Worm (Caenorhabditis elegans) whole organism, L1 larva: ENCODE measurements around the gene R144.6.

ENCODE experiments used
- C04F5.9 ChIP-seq: sonication (generic microtip); optimal IDR thresholded peaks from 2 replicates; lab custom pipeline; 2016; ENCODE audit warnings: missing genetic modification characterization, missing compliant biosample characterization
- C16A3.4 ChIP-seq: fragments of 150-350 bp; optimal IDR thresholded peaks from 2 replicates; lab custom pipeline; 2014; ENCODE audit warnings: missing biosample characterization, missing genetic modification characterization
- C34B4.2 ChIP-seq: sonication (generic microtip); optimal IDR thresholded peaks from 2 replicates; lab custom pipeline; 2017; ENCODE audit warnings: mild to moderate bottlenecking, missing genetic modification characterization, missing compliant biosample characterization
- aly-2 ChIP-seq: fragments of 150-350 bp; optimal IDR thresholded peaks from 2 replicates; lab custom pipeline; 2014; ENCODE audit warnings: missing biosample characterization, missing genetic modification characterization
- ceh-8 ChIP-seq: fragments of 200-800 bp; sonication (Bioruptor generic); optimal IDR thresholded peaks from 2 replicates; lab custom pipeline; 2018; ENCODE audit warnings: mild to moderate bottlenecking, missing genetic modification characterization, moderate library complexity, missing compliant biosample characterization
- ceh-88 ChIP-seq: fragments of 200-800 bp; sonication (Bioruptor generic); IDR thresholded peaks from 2 replicates; pipeline ENCODE4 v1.3.6; 2022; ENCODE audit warnings: missing genetic modification characterization, missing compliant biosample characterization
- dpl-1 ChIP-seq, 3 experiments: fragments of 150-350 bp in 2 of 3; sonication (generic microtip) in 1 of 3; optimal IDR thresholded peaks; 2 replicates each; lab custom pipeline; 2014 to 2017; ENCODE audit warnings: missing biosample characterization in 3 of 3, missing genetic modification characterization in 3 of 3, missing genetic modification reagents in 3 of 3
- dsc-1 ChIP-seq: sonication (generic microtip); optimal IDR thresholded peaks from 2 replicates; lab custom pipeline; 2016; ENCODE audit warnings: mild to moderate bottlenecking, missing genetic modification characterization, missing compliant biosample characterization
- efl-1 ChIP-seq, 4 experiments: fragments of 150-350 bp; optimal IDR thresholded peaks in 3 of 4; peaks in 1 of 4; 1 replicate in 1 of 4; 2 replicates in 3 of 4; lab custom pipeline; 2014; ENCODE audit warnings: missing biosample characterization in 2 of 4, missing genetic modification characterization in 2 of 4, missing genetic modification reagents in 2 of 4
- efl-3 ChIP-seq: fragments of 200-800 bp; sonication (Bioruptor generic); optimal IDR thresholded peaks from 2 replicates; lab custom pipeline; 2018; ENCODE audit warnings: mild to moderate bottlenecking, missing genetic modification characterization, missing compliant biosample characterization
- egl-13 ChIP-seq: sonication (generic microtip); optimal IDR thresholded peaks from 2 replicates; lab custom pipeline; 2016; ENCODE audit warnings: missing genotype, missing genetic modification reagents, missing genetic modification characterization, missing compliant biosample characterization
- elt-2 ChIP-seq: sonication (generic microtip); optimal IDR thresholded peaks from 2 replicates; lab custom pipeline; 2016; ENCODE audit warnings: missing genetic modification characterization, mild to moderate bottlenecking, inconsistent platforms, missing compliant biosample characterization, missing genetic modification reagents
- fkh-8 ChIP-seq: sonication (generic microtip); optimal IDR thresholded peaks from 2 replicates; lab custom pipeline; 2016; ENCODE audit warnings: mild to moderate bottlenecking, missing genetic modification characterization, missing compliant biosample characterization
- hlh-4 ChIP-seq: sonication (generic microtip); optimal IDR thresholded peaks from 2 replicates; lab custom pipeline; 2016; ENCODE audit warnings: mild to moderate bottlenecking, missing genetic modification characterization, missing compliant biosample characterization
- hpl-2 ChIP-seq: fragments of 150-350 bp; optimal IDR thresholded peaks from 2 replicates; lab custom pipeline; 2014; ENCODE audit warnings: missing biosample characterization, missing genetic modification reagents, missing genetic modification characterization
- irx-1 ChIP-seq: sonication (generic microtip); optimal IDR thresholded peaks from 2 replicates; lab custom pipeline; 2016; ENCODE audit warnings: missing genetic modification characterization, missing compliant biosample characterization
- isw-1 ChIP-seq: fragments of 200-800 bp; sonication (Bioruptor generic); IDR thresholded peaks from 2 replicates; pipeline ENCODE4 v1.3.6; 2022; ENCODE audit warnings: missing genetic modification characterization, missing compliant biosample characterization
- lin-13 ChIP-seq: fragments of 150-350 bp; optimal IDR thresholded peaks from 2 replicates; lab custom pipeline; 2014; ENCODE audit warnings: missing biosample characterization, missing genetic modification reagents, missing genetic modification characterization
- lin-39 ChIP-seq: fragments of 150-350 bp; optimal IDR thresholded peaks from 2 replicates; lab custom pipeline; 2014; ENCODE audit warnings: missing biosample characterization, missing genetic modification reagents, missing genetic modification characterization
- lir-3 ChIP-seq: sonication (generic microtip); optimal IDR thresholded peaks from 2 replicates; lab custom pipeline; 2016; ENCODE audit warnings: mild to moderate bottlenecking, missing genetic modification characterization, moderate library complexity, missing compliant biosample characterization; ENCODE audit not compliant: poor library complexity
- mdl-1 ChIP-seq, 2 experiments: fragments of 150-350 bp; optimal IDR thresholded peaks; 2 replicates each; lab custom pipeline; 2014 to 2017; ENCODE audit warnings: missing biosample characterization in 2 of 2, missing genetic modification characterization in 2 of 2, inconsistent platforms in 1 of 2
- mep-1 ChIP-seq: fragments of 150-350 bp; optimal IDR thresholded peaks from 2 replicates; lab custom pipeline; 2014; ENCODE audit warnings: missing biosample characterization, missing genetic modification characterization
- nhr-12 ChIP-seq: sonication (generic microtip); optimal IDR thresholded peaks from 2 replicates; lab custom pipeline; 2017; ENCODE audit warnings: missing biosample characterization, missing genetic modification characterization
- nhr-19 ChIP-seq: fragments of 200-800 bp; sonication (Bioruptor generic); conservative IDR thresholded peaks from 2 replicates; pipeline ENCODE4 v1.3.6; 2022; ENCODE audit warnings: missing genetic modification characterization, missing compliant biosample characterization
- nhr-20 ChIP-seq: sonication (generic microtip); optimal IDR thresholded peaks from 2 replicates; lab custom pipeline; 2016; ENCODE audit warnings: mild to moderate bottlenecking, missing genetic modification characterization, missing compliant biosample characterization
- nhr-237 ChIP-seq: fragments of 150-350 bp; optimal IDR thresholded peaks from 2 replicates; lab custom pipeline; 2014; ENCODE audit warnings: missing biosample characterization, missing genetic modification characterization
- nhr-47 ChIP-seq: sonication (generic microtip); optimal IDR thresholded peaks from 2 replicates; lab custom pipeline; 2016; ENCODE audit warnings: mild to moderate bottlenecking, missing genetic modification characterization, moderate library complexity, missing compliant biosample characterization
- nhr-71 ChIP-seq: sonication (generic microtip); optimal IDR thresholded peaks from 2 replicates; lab custom pipeline; 2016; ENCODE audit warnings: mild to moderate bottlenecking, missing genetic modification characterization, moderate library complexity, missing compliant biosample characterization
- nhr-85 ChIP-seq: sonication (generic microtip); peaks from one replicate; lab custom pipeline; 2016; ENCODE audit warnings: missing genetic modification characterization, inconsistent platforms, missing compliant biosample characterization
- rnt-1 ChIP-seq: sonication (generic microtip); optimal IDR thresholded peaks from 2 replicates; lab custom pipeline; 2016; ENCODE audit warnings: mild to moderate bottlenecking, missing genetic modification characterization, moderate library complexity, missing compliant biosample characterization
- snpc-4 ChIP-seq: fragments of 150-350 bp; optimal IDR thresholded peaks from 2 replicates; lab custom pipeline; 2014; ENCODE audit warnings: missing biosample characterization, missing genetic modification characterization
- snu-23 ChIP-seq: sonication (generic microtip); optimal IDR thresholded peaks from 2 replicates; lab custom pipeline; 2016; ENCODE audit warnings: missing genetic modification characterization, missing compliant biosample characterization
- sox-4 ChIP-seq: sonication (generic microtip); optimal IDR thresholded peaks from 2 replicates; lab custom pipeline; 2016; ENCODE audit warnings: missing genetic modification characterization, missing compliant biosample characterization
- swsn-7 ChIP-seq: sonication (generic microtip); optimal IDR thresholded peaks from 2 replicates; lab custom pipeline; 2016; ENCODE audit warnings: missing genetic modification characterization, missing compliant biosample characterization
- tbx-2 ChIP-seq: sonication (generic microtip); optimal IDR thresholded peaks from 2 replicates; lab custom pipeline; 2016; ENCODE audit warnings: missing genetic modification characterization, missing compliant biosample characterization
- unc-130 ChIP-seq: fragments of 150-350 bp; optimal IDR thresholded peaks from 2 replicates; lab custom pipeline; 2017; ENCODE audit warnings: missing biosample characterization, missing genetic modification characterization, inconsistent platforms
- unc-30 ChIP-seq: sonication (generic microtip); optimal IDR thresholded peaks from 2 replicates; lab custom pipeline; 2017; ENCODE audit warnings: missing biosample characterization, missing genetic modification characterization
- unc-62 ChIP-seq: fragments of 150-350 bp; optimal IDR thresholded peaks from 2 replicates; lab custom pipeline; 2014; ENCODE audit warnings: missing biosample characterization, missing genetic modification reagents, missing genetic modification characterization
- unc-98 ChIP-seq: fragments of 200-800 bp; sonication (Bioruptor generic); IDR thresholded peaks from 2 replicates; pipeline ENCODE4 v1.3.6; 2022; ENCODE audit warnings: missing genetic modification characterization, missing compliant biosample characterization
- xbp-1 ChIP-seq: sonication (generic microtip); optimal IDR thresholded peaks from 2 replicates; lab custom pipeline; 2016; ENCODE audit warnings: missing genetic modification characterization, missing compliant biosample characterization
- zip-4 ChIP-seq: fragments of 200-800 bp; sonication (Bioruptor generic); optimal IDR thresholded peaks from 2 replicates; lab custom pipeline; 2018; ENCODE audit warnings: mild to moderate bottlenecking, missing genetic modification characterization, moderate library complexity, missing compliant biosample characterization
- ztf-11 ChIP-seq, 2 experiments: sonication (generic microtip); optimal IDR thresholded peaks; 2 replicates each; lab custom pipeline; 2016 to 2017; ENCODE audit warnings: missing genetic modification characterization in 2 of 2, missing biosample characterization in 1 of 2, missing compliant biosample characterization in 1 of 2

The R144.6 gene

DNA sequence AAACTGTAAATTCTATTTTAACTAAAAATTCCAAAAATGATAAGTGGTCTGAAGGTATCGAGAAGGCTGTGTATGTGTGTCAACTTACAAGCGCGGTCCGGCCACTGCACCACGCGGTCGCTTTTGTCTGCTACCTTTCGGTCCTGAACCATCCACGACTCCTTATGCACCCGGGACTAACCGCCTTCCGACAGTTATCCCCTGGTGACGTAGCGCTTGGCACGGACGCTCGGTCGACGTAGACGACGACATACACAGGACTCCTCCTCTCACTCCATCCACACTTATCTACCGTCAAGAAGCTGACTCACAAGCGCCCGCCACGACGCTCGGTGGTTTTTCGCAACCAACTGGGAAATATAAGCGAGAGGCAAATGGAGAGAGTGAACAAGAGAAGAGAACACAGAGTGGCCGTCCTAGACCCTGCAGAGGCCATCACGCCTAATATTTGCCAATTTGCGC is 26.9 kb upstream of the R144.6 start (continued):
- TF ChIP-seq mep-1 (tag; lab: Kevin White, UChicago) = peak; percentile 67
- peak; percentile 51 for TF ChIP-seq zip-4 (GFP tag; lab: Kevin White, UChicago)
- peak; percentile 69 for TF ChIP-seq fkh-8
- TF ChIP-seq egl-13 (tag; lab: Kevin White, UChicago) = peak; percentile 70
- TF ChIP-seq nhr-47 (tag; lab: Kevin White, UChicago) = peak; percentile 89
- TF ChIP-seq dpl-1 (GFP tag; optimal IDR thresholded peaks at IDR 0.05; lab: Kevin White, UChicago) = peak; percentile 15 to 29 (median 28)
- peak; percentile 33 for TF ChIP-seq efl-3
- peak; percentile 46 to 47 for TF ChIP-seq efl-1 (optimal IDR thresholded peaks at IDR 0.05; lab: Kevin White, UChicago)
- TF ChIP-seq efl-1 (GFP tag; optimal IDR thresholded peaks at IDR 0.05 in 1 of 2; lab: Kevin White, UChicago) = peak; percentile 29 to 95
- TF ChIP-seq swsn-7 (tag; lab: Kevin White, UChicago) = peak; percentile 79
- TF ChIP-seq C04F5.9 = peak; percentile 15
- peak; percentile 80 for TF ChIP-seq dsc-1 (tag; lab: Kevin White, UChicago)
- TF ChIP-seq nhr-19 (GFP tag; lab: Robert Waterston, UW) = peak; percentile 84
- TF ChIP-seq xbp-1 (tag; lab: Kevin White, UChicago) = peak; percentile 66
- peak; percentile 73 for TF ChIP-seq snu-23
- TF ChIP-seq nhr-20 (tag; lab: Kevin White, UChicago) = peak; percentile 67
- peak; percentile 64 for TF ChIP-seq aly-2 (tag; lab: Kevin White, UChicago)
- TF ChIP-seq nhr-71 (tag; lab: Kevin White, UChicago) = peak; percentile 81
- TF ChIP-seq sox-4 (tag; lab: Kevin White, UChicago) = peak; percentile 74
- TF ChIP-seq lin-13 (GFP tag; lab: Kevin White, UChicago) = peak; percentile 22
- TF ChIP-seq C16A3.4 (tag; lab: Kevin White, UChicago) = peak; percentile 55
- peak; percentile 71 for TF ChIP-seq tbx-2 (tag; lab: Kevin White, UChicago)
- TF ChIP-seq elt-2 = peak; percentile 57

DNA sequence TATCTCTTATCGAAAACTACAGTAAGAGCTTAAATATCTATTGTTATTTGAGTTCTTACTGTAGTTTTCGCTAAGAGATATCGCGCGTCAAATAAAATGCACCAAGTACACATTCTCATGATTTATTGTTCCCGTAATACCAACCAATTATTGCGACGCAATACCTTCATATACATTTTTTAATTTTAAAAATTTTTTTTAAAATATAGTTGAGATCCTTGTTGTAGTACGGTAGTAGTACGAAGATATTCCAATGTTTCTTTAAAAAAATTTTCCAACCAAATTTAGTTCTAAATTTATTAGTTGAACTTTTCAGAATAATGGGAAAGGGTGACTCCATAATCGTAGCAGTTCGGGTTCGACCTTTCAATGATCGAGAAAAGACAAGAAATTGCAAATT is 26.1 kb upstream of the R144.6 start, which contains the start of gene klp-6:
TSS of gene klp-6 (plus strand) at position 301 of the 400 bp plus-strand sequence.
- TF ChIP-seq egl-13 (tag; lab: Kevin White, UChicago) (no peak), C34B4.2 (tag; lab: Kevin White, UChicago) (no peak), nhr-237 (no peak), unc-62 (GFP tag; lab: Kevin White, UChicago) (no peak), nhr-85 (no peak), nhr-12 (tag; lab: Kevin White, UChicago) (no peak), lin-39 (tag; lab: Kevin White, UChicago) (no peak), unc-30 (tag; lab: Kevin White, UChicago) (no peak), snpc-4 (tag; lab: Kevin White, UChicago) (no peak), irx-1 (tag; lab: Kevin White, UChicago) (no peak), swsn-7 (tag; lab: Kevin White, UChicago) (no peak), ceh-88 (no peak), lir-3 (tag; lab: Kevin White, UChicago) (no peak), ztf-11 (tag; optimal IDR thresholded peaks at IDR 0.05; lab: Kevin White, UChicago) (no peak), sox-4 (tag; lab: Kevin White, UChicago) (no peak)

DNA sequence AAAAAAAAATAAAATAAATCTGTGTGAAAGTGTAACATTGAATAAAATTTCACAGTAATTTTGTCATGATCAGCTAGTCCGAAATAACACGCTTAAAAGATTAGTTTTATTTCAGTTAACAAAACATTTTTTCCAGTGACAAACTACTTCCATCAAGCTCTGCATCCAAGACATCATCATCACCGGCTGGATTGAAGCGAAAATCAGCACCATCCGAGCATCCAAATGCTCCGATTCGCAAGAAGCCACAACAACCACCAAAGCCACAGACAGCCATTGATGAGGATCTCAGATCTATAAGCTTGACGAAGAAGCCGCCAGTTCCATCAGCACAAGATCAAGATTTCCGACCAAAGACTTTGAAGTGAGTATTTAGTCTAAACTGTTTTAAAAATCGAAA is 22.7 kb upstream of the R144.6 start:
- TF ChIP-seq tbx-2 (tag; lab: Kevin White, UChicago) (no peak), sox-4 (tag; lab: Kevin White, UChicago) (no peak), isw-1 (GFP tag; lab: Robert Waterston, UW) (no peak), xbp-1 (tag; lab: Kevin White, UChicago) (no peak), ceh-8 (GFP tag; lab: Kevin White, UChicago) (no peak), hlh-4 (tag; lab: Kevin White, UChicago) (no peak), C04F5.9 (no peak), mdl-1 (tag; optimal IDR thresholded peaks at IDR 0.05; lab: Kevin White, UChicago) (no peak), efl-1 (optimal IDR thresholded peaks at IDR 0.05; lab: Kevin White, UChicago) (no peak), efl-1 (GFP tag; optimal IDR thresholded peaks at IDR 0.05 in 1 of 2; lab: Kevin White, UChicago) (no peak), nhr-47 (tag; lab: Kevin White, UChicago) (no peak), zip-4 (GFP tag; lab: Kevin White, UChicago) (no peak), rnt-1 (tag; lab: Kevin White, UChicago) (no peak), swsn-7 (tag; lab: Kevin White, UChicago) (no peak), unc-130 (tag; lab: Kevin White, UChicago) (no peak), hpl-2 (GFP tag; lab: Kevin White, UChicago) (no peak), fkh-8 (no peak), lir-3 (tag; lab: Kevin White, UChicago) (no peak), unc-98 (GFP tag; lab: Robert Waterston, UW) (no peak), nhr-20 (tag; lab: Kevin White, UChicago) (no peak)
